Worm (Caenorhabditis elegans) whole organism, L4 larva: ENCODE measurements around the gene F37H8.6.

Experiments
- F26F4.8 ChIP-seq: fragments of 200-800 bp; sonication (Bioruptor generic); conservative IDR thresholded peaks from 2 replicates; pipeline ENCODE4 v1.3.6; 2022; ENCODE audit warnings: missing genetic modification characterization, missing compliant biosample characterization
- F37D6.2 ChIP-seq: sonication (generic microtip); optimal IDR thresholded peaks from 2 replicates; lab custom pipeline; 2016; ENCODE audit warnings: mild to moderate bottlenecking, missing genetic modification characterization, missing compliant biosample characterization
- R02D3.7 ChIP-seq: fragments of 150-350 bp; sonication (generic microtip); optimal IDR thresholded peaks from 3 replicates; lab custom pipeline; 2014; ENCODE audit warnings: missing biosample characterization, missing genetic modification characterization
- T20F7.1 ChIP-seq: fragments of 200-800 bp; sonication (Bioruptor generic); optimal IDR thresholded peaks from 2 replicates; lab custom pipeline; 2018; ENCODE audit warnings: mild to moderate bottlenecking, missing genetic modification characterization, missing compliant biosample characterization
- Y48G9A.11 ChIP-seq: fragments of 200-800 bp; sonication (Bioruptor generic); IDR thresholded peaks from 2 replicates; pipeline ENCODE4 v1.3.6; 2022; ENCODE audit warnings: missing genetic modification reagents, missing genetic modification characterization, missing compliant biosample characterization
- Y5F2A.4 ChIP-seq: fragments of 200-800 bp; sonication (Bioruptor generic); optimal IDR thresholded peaks from 2 replicates; lab custom pipeline; 2018; ENCODE audit warnings: mild to moderate bottlenecking, missing genetic modification characterization, missing compliant biosample characterization
- Y75B8A.6 ChIP-seq: fragments of 200-800 bp; sonication (Bioruptor generic); IDR thresholded peaks from 2 replicates; pipeline ENCODE4 v1.3.6; 2022; ENCODE audit warnings: missing genetic modification reagents, missing genetic modification characterization, missing compliant biosample characterization
- aha-1 ChIP-seq: fragments of 150-350 bp; peaks from one replicate; lab custom pipeline; 2014; ENCODE audit warnings: missing biosample characterization, missing genetic modification characterization
- ama-1 ChIP-seq: fragments of 150-350 bp; optimal IDR thresholded peaks from 2 replicates; lab custom pipeline; 2014; ENCODE audit warnings: inconsistent platforms, mixed read lengths
- cey-2 ChIP-seq: sonication (generic microtip); optimal IDR thresholded peaks from 3 replicates; lab custom pipeline; 2017; ENCODE audit warnings: missing genetic modification characterization, mild to moderate bottlenecking, missing compliant biosample characterization, antibody characterized with exemption, borderline replicate concordance; ENCODE audit not compliant: insufficient read depth
- daf-12 ChIP-seq: fragments of 150-350 bp; optimal IDR thresholded peaks from 2 replicates; lab custom pipeline; 2014; ENCODE audit warnings: missing biosample characterization, missing genetic modification reagents, missing genetic modification characterization
- daf-16 ChIP-seq, 3 experiments: sonication (generic microtip); optimal IDR thresholded peaks; 2 replicates each; lab custom pipeline; 2016 to 2017; ENCODE audit warnings: missing genetic modification characterization in 3 of 3, missing genetic modification reagents in 3 of 3, mild to moderate bottlenecking in 2 of 3, missing compliant biosample characterization in 2 of 3, missing biosample characterization in 1 of 3, moderate library complexity in 1 of 3
- daf-19 ChIP-seq: fragments of 200-800 bp; sonication (Bioruptor generic); conservative IDR thresholded peaks from 2 replicates; pipeline ENCODE4 v1.3.6; 2022; ENCODE audit warnings: missing genetic modification characterization, missing compliant biosample characterization
- daf-8 ChIP-seq: fragments of 200-800 bp; sonication (Bioruptor generic); IDR thresholded peaks from 2 replicates; pipeline ENCODE4 v1.3.6; 2022; ENCODE audit warnings: missing genetic modification characterization, missing compliant biosample characterization
- dmd-6 ChIP-seq: fragments of 200-800 bp; sonication (Bioruptor generic); IDR thresholded peaks from 2 replicates; pipeline ENCODE4 v1.3.6; 2022; ENCODE audit warnings: missing genetic modification reagents, missing genetic modification characterization, missing compliant biosample characterization
- dmd-9 ChIP-seq: fragments of 200-800 bp; sonication (Bioruptor generic); IDR thresholded peaks from 2 replicates; pipeline ENCODE4 v1.3.6; 2022; ENCODE audit warnings: missing genetic modification reagents, missing genetic modification characterization, missing compliant biosample characterization
- dve-1 ChIP-seq: sonication (generic microtip); optimal IDR thresholded peaks from 2 replicates; lab custom pipeline; 2017; ENCODE audit warnings: antibody characterized with exemption, mild to moderate bottlenecking, missing genetic modification characterization, missing compliant biosample characterization; ENCODE audit not compliant: insufficient read depth
- egl-27 ChIP-seq: sonication (generic microtip); optimal IDR thresholded peaks from 3 replicates; lab custom pipeline; 2017; ENCODE audit warnings: missing biosample characterization, missing genetic modification reagents, missing genetic modification characterization
- fkh-10 ChIP-seq: fragments of 150-350 bp; optimal IDR thresholded peaks from 2 replicates; lab custom pipeline; 2014; ENCODE audit warnings: missing biosample characterization, missing genetic modification reagents, missing genetic modification characterization
- gei-8 ChIP-seq: fragments of 200-800 bp; sonication (Bioruptor generic); optimal IDR thresholded peaks from 2 replicates; lab custom pipeline; 2018; ENCODE audit warnings: mild to moderate bottlenecking, missing genetic modification characterization, missing compliant biosample characterization
- hlh-11 ChIP-seq: fragments of 200-800 bp; sonication (Bioruptor generic); optimal IDR thresholded peaks from 2 replicates; lab custom pipeline; 2018; ENCODE audit warnings: mild to moderate bottlenecking, missing genetic modification characterization, missing compliant biosample characterization
- hlh-30 ChIP-seq: sonication (generic microtip); optimal IDR thresholded peaks from 2 replicates; lab custom pipeline; 2017; ENCODE audit warnings: antibody characterized with exemption, mild to moderate bottlenecking, missing genetic modification characterization, missing compliant biosample characterization; ENCODE audit not compliant: insufficient read depth
- hmg-1.1 ChIP-seq: fragments of 200-800 bp; sonication (Bioruptor generic); IDR thresholded peaks from 2 replicates; pipeline ENCODE4 v1.3.6; 2022; ENCODE audit warnings: missing genetic modification reagents, missing genetic modification characterization, missing compliant biosample characterization
- jun-1 ChIP-seq: fragments of 150-350 bp; optimal IDR thresholded peaks from 2 replicates; lab custom pipeline; 2014; ENCODE audit warnings: missing biosample characterization, missing genetic modification reagents, missing genetic modification characterization
- lin-13 ChIP-seq: fragments of 150-350 bp; optimal IDR thresholded peaks from 2 replicates; lab custom pipeline; 2014; ENCODE audit warnings: missing biosample characterization, missing genetic modification reagents, missing genetic modification characterization
- lin-29 ChIP-seq: fragments of 200-800 bp; sonication (Bioruptor generic); IDR thresholded peaks from 2 replicates; pipeline ENCODE4 v1.3.6; 2022; ENCODE audit warnings: missing genetic modification reagents, missing genetic modification characterization, missing compliant biosample characterization
- lin-38 ChIP-seq: fragments of 200-800 bp; sonication (Bioruptor generic); IDR thresholded peaks from 2 replicates; pipeline ENCODE4 v1.3.6; 2022; ENCODE audit warnings: missing genetic modification reagents, missing genetic modification characterization, missing compliant biosample characterization
- madf-5 ChIP-seq, 2 experiments: fragments of 200-800 bp; sonication (Bioruptor generic); IDR thresholded peaks; 2 replicates each; pipeline ENCODE4 v1.3.6; 2022; ENCODE audit warnings: missing compliant biosample characterization in 2 of 2, missing genetic modification characterization in 2 of 2
- mdt-29 ChIP-seq: fragments of 200-800 bp; sonication (Bioruptor generic); IDR thresholded peaks from 2 replicates; pipeline ENCODE4 v1.3.6; 2022; ENCODE audit warnings: missing genetic modification reagents, missing genetic modification characterization, missing compliant biosample characterization
- mxl-2 ChIP-seq: fragments of 200-800 bp; sonication (Bioruptor generic); conservative IDR thresholded peaks from 2 replicates; pipeline ENCODE4 v1.3.6; 2022; ENCODE audit warnings: missing genetic modification reagents, missing genetic modification characterization, missing compliant biosample characterization
- nhr-102 ChIP-seq: sonication (generic microtip); optimal IDR thresholded peaks from 2 replicates; lab custom pipeline; 2016; ENCODE audit warnings: mild to moderate bottlenecking, missing genetic modification characterization, moderate library complexity, missing compliant biosample characterization
- nhr-11 ChIP-seq: fragments of 150-350 bp; optimal IDR thresholded peaks from 2 replicates; lab custom pipeline; 2014; ENCODE audit warnings: missing biosample characterization, missing genetic modification characterization
- nhr-28 ChIP-seq: fragments of 150-350 bp; optimal IDR thresholded peaks from 2 replicates; lab custom pipeline; 2014; ENCODE audit warnings: missing biosample characterization, missing genetic modification characterization
- nhr-48 ChIP-seq: sonication (generic microtip); optimal IDR thresholded peaks from 2 replicates; lab custom pipeline; 2016; ENCODE audit warnings: mild to moderate bottlenecking, missing genetic modification characterization, missing compliant biosample characterization
- nhr-6 ChIP-seq: fragments of 150-350 bp; optimal IDR thresholded peaks from 2 replicates; lab custom pipeline; 2014; ENCODE audit warnings: missing biosample characterization, missing genetic modification characterization
- nhr-76 ChIP-seq: fragments of 150-350 bp; optimal IDR thresholded peaks from 2 replicates; lab custom pipeline; 2014; ENCODE audit warnings: missing biosample characterization, missing genetic modification characterization
- nhr-77 ChIP-seq: fragments of 150-350 bp; optimal IDR thresholded peaks from 2 replicates; lab custom pipeline; 2014; ENCODE audit warnings: missing biosample characterization, missing genetic modification characterization
- php-3 ChIP-seq: fragments of 200-800 bp; sonication (Bioruptor generic); IDR thresholded peaks from 2 replicates; pipeline ENCODE4 v1.3.6; 2022; ENCODE audit warnings: missing genetic modification reagents, missing genetic modification characterization, missing compliant biosample characterization
- pqm-1 ChIP-seq: sonication (generic microtip); optimal IDR thresholded peaks from 2 replicates; lab custom pipeline; 2017; ENCODE audit warnings: missing biosample characterization, missing genetic modification characterization
- saeg-2 ChIP-seq: fragments of 200-800 bp; sonication (Bioruptor generic); IDR thresholded peaks from 2 replicates; pipeline ENCODE4 v1.3.6; 2022; ENCODE audit warnings: missing genetic modification reagents, missing genetic modification characterization, missing compliant biosample characterization
- sdz-12 ChIP-seq: fragments of 200-800 bp; sonication (Bioruptor generic); optimal IDR thresholded peaks from 2 replicates; lab custom pipeline; 2018; ENCODE audit warnings: mild to moderate bottlenecking, missing genetic modification characterization, missing compliant biosample characterization
- skn-1 ChIP-seq: fragments of 150-350 bp; optimal IDR thresholded peaks from 2 replicates; lab custom pipeline; 2014; ENCODE audit warnings: missing biosample characterization, missing genetic modification characterization
- snpc-1.2 ChIP-seq: fragments of 200-800 bp; sonication (Bioruptor generic); IDR thresholded peaks from 2 replicates; pipeline ENCODE4 v1.3.6; 2022; ENCODE audit warnings: missing genetic modification reagents, missing genetic modification characterization, missing compliant biosample characterization
- snpc-4 ChIP-seq: fragments of 150-350 bp; optimal IDR thresholded peaks from 2 replicates; lab custom pipeline; 2014; ENCODE audit warnings: missing biosample characterization, missing genetic modification characterization
- spr-3 ChIP-seq: fragments of 200-800 bp; sonication (Bioruptor generic); optimal IDR thresholded peaks from 2 replicates; lab custom pipeline; 2018; ENCODE audit warnings: mild to moderate bottlenecking, missing genetic modification characterization, missing compliant biosample characterization
- unc-39 ChIP-seq: sonication (generic microtip); optimal IDR thresholded peaks from 2 replicates; lab custom pipeline; 2017; ENCODE audit warnings: missing biosample characterization, missing genetic modification characterization
- unc-62 ChIP-seq, 3 experiments: fragments of 150-350 bp in 1 of 3; sonication (generic microtip); optimal IDR thresholded peaks in 2 of 3; peaks in 1 of 3; 1 replicate in 1 of 3; 2 replicates in 2 of 3; lab custom pipeline; 2014 to 2017; ENCODE audit warnings: missing biosample characterization in 3 of 3, missing genetic modification characterization in 3 of 3, missing genetic modification reagents in 3 of 3, missing genotype in 1 of 3
- zfp-3 ChIP-seq: fragments of 200-800 bp; sonication (Bioruptor generic); conservative IDR thresholded peaks from 2 replicates; pipeline ENCODE4 v1.3.6; 2022; ENCODE audit warnings: missing genetic modification reagents, missing genetic modification characterization, missing compliant biosample characterization
- zip-2 ChIP-seq: fragments of 150-350 bp; optimal IDR thresholded peaks from 2 replicates; lab custom pipeline; 2014; ENCODE audit warnings: missing biosample characterization, missing genetic modification characterization
- ztf-11 ChIP-seq: fragments of 150-350 bp; optimal IDR thresholded peaks from 2 replicates; lab custom pipeline; 2014; ENCODE audit warnings: missing biosample characterization, missing genetic modification characterization

F37H8.6 gene

ce11 chrII:11155400-11155799 is 21.9 kb downstream of the F37H8.6 start:
- no peak for TF ChIP-seq pqm-1 (tag; lab: Kevin White, UChicago)
- no peak for TF ChIP-seq Y75B8A.6 (GFP tag; lab: Robert Waterston, UW)
- no peak for TF ChIP-seq zip-2 (tag; lab: Kevin White, UChicago)
- no peak for TF ChIP-seq daf-8 (GFP tag; lab: Robert Waterston, UW)
- no peak for TF ChIP-seq php-3 (GFP tag; lab: Robert Waterston, UW)
- no peak for TF ChIP-seq dmd-9
- no peak for TF ChIP-seq spr-3 (GFP tag; lab: Kevin White, UChicago)
- no peak for TF ChIP-seq daf-16 (GFP tag; optimal IDR thresholded peaks at IDR 0.05; lab: Kevin White, UChicago)
- TF ChIP-seq daf-16 (tag; optimal IDR thresholded peaks at IDR 0.05; lab: Kevin White, UChicago): peak; percentile 43
- TF ChIP-seq daf-12: no peak
- no peak for TF ChIP-seq snpc-1.2 (GFP tag; lab: Robert Waterston, UW)
- TF ChIP-seq skn-1 (tag; lab: Kevin White, UChicago): no peak
- no peak for TF ChIP-seq lin-29 (GFP tag; lab: Robert Waterston, UW)
- TF ChIP-seq nhr-76 (tag; lab: Kevin White, UChicago): no peak
- TF ChIP-seq snpc-4: no peak
- no peak for TF ChIP-seq R02D3.7 (tag; lab: Kevin White, UChicago)
- TF ChIP-seq Y5F2A.4 (GFP tag; lab: Kevin White, UChicago): no peak
- no peak for TF ChIP-seq nhr-6 (tag; lab: Kevin White, UChicago)
- no peak for TF ChIP-seq saeg-2 (GFP tag; lab: Robert Waterston, UW)
- no peak for TF ChIP-seq sdz-12 (GFP tag; lab: Kevin White, UChicago)
- peak; percentile 14 for TF ChIP-seq hlh-30 (tag; lab: Kevin White, UChicago)
- no peak for TF ChIP-seq ztf-11 (tag; lab: Kevin White, UChicago)
- no peak for TF ChIP-seq hmg-1.1 (GFP tag; lab: Robert Waterston, UW)
- TF ChIP-seq egl-27 (tag; lab: Kevin White, UChicago): no peak
- TF ChIP-seq unc-62 (GFP tag; optimal IDR thresholded peaks at IDR 0.05 in 1 of 2; lab: Kevin White, UChicago): no peak
- TF ChIP-seq unc-62 (tag; optimal IDR thresholded peaks at IDR 0.05; lab: Kevin White, UChicago): no peak
- no peak for TF ChIP-seq nhr-102 (tag; lab: Kevin White, UChicago)
- TF ChIP-seq cey-2 (tag; lab: Kevin White, UChicago): no peak
- peak; percentile 37 for TF ChIP-seq dmd-6
- no peak for TF ChIP-seq jun-1 (tag; lab: Kevin White, UChicago)
- no peak for TF ChIP-seq gei-8 (GFP tag; lab: Kevin White, UChicago)
- peak; percentile 97 for TF ChIP-seq aha-1 (tag; lab: Kevin White, UChicago)
- TF ChIP-seq madf-5 (GFP tag; IDR thresholded peaks at IDR 0.05; lab: Robert Waterston, UW): no peak
- TF ChIP-seq daf-19 (GFP tag; lab: Robert Waterston, UW): no peak
- no peak for TF ChIP-seq nhr-48 (tag; lab: Kevin White, UChicago)
- no peak for TF ChIP-seq nhr-28 (tag; lab: Kevin White, UChicago)
- no peak for TF ChIP-seq nhr-11 (tag; lab: Kevin White, UChicago)
- TF ChIP-seq dve-1 (tag; lab: Kevin White, UChicago): peak; percentile 4
- no peak for TF ChIP-seq ama-1 (lab: Kevin White, UChicago)
- TF ChIP-seq hlh-11: peak; percentile 8
- TF ChIP-seq mxl-2 (GFP tag; lab: Robert Waterston, UW): no peak
- no peak for TF ChIP-seq nhr-77 (tag; lab: Kevin White, UChicago)
- TF ChIP-seq fkh-10 (GFP tag; lab: Kevin White, UChicago): no peak

- TF ChIP-seq dmd-6: peak; percentile 24
- TF ChIP-seq hlh-30 (tag; lab: Kevin White, UChicago): no peak
- no peak for TF ChIP-seq mdt-29 (GFP tag; lab: Robert Waterston, UW)
- no peak for TF ChIP-seq Y48G9A.11
- peak; percentile 33 for TF ChIP-seq hlh-11
- TF ChIP-seq unc-39 (tag; lab: Kevin White, UChicago): no peak
- no peak for TF ChIP-seq nhr-48 (tag; lab: Kevin White, UChicago)
- TF ChIP-seq php-3 (GFP tag; lab: Robert Waterston, UW): peak; percentile 6; the same call in 1 of the 2 replicates
- TF ChIP-seq lin-38: no peak
- no peak for TF ChIP-seq dve-1 (tag; lab: Kevin White, UChicago)
- TF ChIP-seq lin-13 (GFP tag; lab: Kevin White, UChicago): no peak
- no peak for TF ChIP-seq zfp-3 (GFP tag; lab: Robert Waterston, UW)
- TF ChIP-seq cey-2 (tag; lab: Kevin White, UChicago): no peak
- TF ChIP-seq F37D6.2: no peak
- no peak for TF ChIP-seq T20F7.1 (GFP tag; lab: Kevin White, UChicago)
- no peak for TF ChIP-seq snpc-4
- TF ChIP-seq F26F4.8: no peak
Measured at ce11 chrII:11154957-11155356, 22.3 kb downstream of the F37H8.6 start.
